Worm (Caenorhabditis elegans) whole organism, mixed stage, embryonic: ENCODE data around the gene T28A11.2.

ENCODE experiments used
- M03D4.4 ChIP-seq: sonication (generic microtip); optimal IDR thresholded peaks from 2 replicates; lab custom pipeline; 2017; ENCODE audit warnings: mild to moderate bottlenecking, missing genetic modification characterization, missing compliant biosample characterization
- blmp-1 ChIP-seq: fragments of 150-350 bp; optimal IDR thresholded peaks from 2 replicates; lab custom pipeline; 2014; ENCODE audit warnings: missing biosample characterization, missing genetic modification characterization
- drap-1 ChIP-seq: fragments of 200-800 bp; sonication (Bioruptor generic); optimal IDR thresholded peaks from 3 replicates; lab custom pipeline; 2018; ENCODE audit warnings: mild to moderate bottlenecking, missing genetic modification characterization, missing compliant biosample characterization
- elt-3 ChIP-seq: fragments of 150-350 bp; optimal IDR thresholded peaks from 2 replicates; lab custom pipeline; 2014; ENCODE audit warnings: missing biosample characterization, missing genetic modification characterization
- lin-13 ChIP-seq: fragments of 150-350 bp; optimal IDR thresholded peaks from 2 replicates; lab custom pipeline; 2014; ENCODE audit warnings: missing biosample characterization, missing genetic modification characterization
- lsy-2 ChIP-seq: fragments of 150-350 bp; optimal IDR thresholded peaks from 2 replicates; lab custom pipeline; 2014; ENCODE audit warnings: missing biosample characterization, missing genetic modification characterization
- ztf-11 ChIP-seq: fragments of 150-350 bp; optimal IDR thresholded peaks from 2 replicates; lab custom pipeline; 2014; ENCODE audit warnings: missing biosample characterization, missing genetic modification characterization

DNA sequence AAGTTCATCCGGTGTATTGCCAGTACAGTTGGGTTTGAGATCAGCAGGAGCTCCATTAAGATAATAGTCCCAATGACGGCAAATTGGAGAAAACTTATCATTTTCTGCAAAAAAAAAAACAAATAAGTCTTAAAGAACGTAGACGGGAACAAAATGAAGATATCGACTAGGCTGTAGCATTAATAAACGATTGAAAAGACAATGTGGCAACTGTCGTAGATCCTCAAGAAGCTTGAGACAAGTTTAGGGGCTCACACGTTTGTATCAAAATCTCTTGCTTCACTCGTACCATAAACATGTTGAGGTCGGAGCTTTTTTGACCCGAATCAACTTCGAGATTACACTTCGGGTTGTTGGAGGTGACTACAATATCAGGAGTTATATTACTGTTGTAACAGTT is 39.8 kb downstream of the T28A11.2 start, which contains the start of gene F35F10.14:
- TF ChIP-seq ztf-11 (no peak), elt-3 (no peak), M03D4.4 (tag; lab: Kevin White, UChicago) (no peak), blmp-1 (tag; lab: Kevin White, UChicago) (no peak), lsy-2 (tag; lab: Kevin White, UChicago) (no peak), drap-1 (GFP tag; lab: Kevin White, UChicago) (no peak), lin-13 (tag; lab: Kevin White, UChicago) (no peak)
